Worm (Caenorhabditis elegans) whole organism, midembryonic: ENCODE results near the gene Y54G11A.7.

Experiments
- T22C8.4 ChIP-seq: fragments of 200-800 bp; sonication (Bioruptor generic); IDR thresholded peaks from 2 replicates; pipeline ENCODE4 v1.3.6; 2022; ENCODE audit warnings: missing genetic modification characterization, missing compliant biosample characterization
- flt-1 ChIP-seq: fragments of 200-800 bp; sonication (Bioruptor generic); IDR thresholded peaks from 2 replicates; pipeline ENCODE4 v1.3.6; 2022; ENCODE audit warnings: missing genetic modification characterization, missing compliant biosample characterization
- klf-2 ChIP-seq: fragments of 200-800 bp; sonication (Bioruptor generic); conservative IDR thresholded peaks from 2 replicates; pipeline ENCODE4 v1.3.6; 2022; ENCODE audit warnings: missing genetic modification reagents, missing genetic modification characterization, missing compliant biosample characterization
- med-1 ChIP-seq: sonication (generic microtip); optimal IDR thresholded peaks from 2 replicates; lab custom pipeline; 2017; ENCODE audit warnings: missing genetic modification characterization, mild to moderate bottlenecking, missing compliant biosample characterization, antibody characterized with exemption, missing genetic modification reagents; ENCODE audit not compliant: insufficient read depth
- tab-1 ChIP-seq: fragments of 200-800 bp; sonication (Bioruptor generic); IDR thresholded peaks from 2 replicates; pipeline ENCODE4 v1.3.6; 2022; ENCODE audit warnings: missing genetic modification characterization, missing compliant biosample characterization

DNA sequence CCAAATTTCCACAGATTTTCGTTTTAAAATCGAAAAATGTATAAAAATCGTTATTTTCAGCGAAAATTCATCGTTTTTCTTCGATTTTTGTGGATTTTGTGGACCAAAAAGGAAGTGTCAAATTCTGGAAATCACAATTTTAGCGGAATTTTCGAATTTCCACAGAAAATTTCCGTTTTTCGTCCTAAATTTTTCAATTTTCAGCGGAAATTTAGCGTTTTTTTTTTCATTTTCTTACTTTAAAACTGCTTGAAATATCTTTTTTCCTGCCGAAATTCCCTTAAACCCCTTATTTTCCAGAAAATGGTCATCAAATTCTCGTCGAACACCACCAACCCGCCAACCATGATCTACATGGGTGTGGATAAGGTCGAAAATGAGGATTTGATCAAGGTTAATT lies 45.0 kb upstream of the Y54G11A.7 start, which contains the start of gene Y54G11A.2:
- TF ChIP-seq klf-2 (GFP tag; lab: Robert Waterston, UW) (no peak), T22C8.4 (GFP tag; lab: Robert Waterston, UW) (no peak), med-1 (no peak), flt-1 (GFP tag; lab: Robert Waterston, UW) (no peak), tab-1 (GFP tag; lab: Robert Waterston, UW) (no peak)
